Worm (Caenorhabditis elegans): ENCODE data around the gene idi-1.

idi-1 gene

ce11 chrIII:8091408-8091807, at the start of gene idi-1:
Gene idi-1, plus strand, starts transcription at chrIII:8091708.
- no peak for TF ChIP-seq egl-5 (tag; optimal IDR thresholded peaks at IDR 0.05)
- TF ChIP-seq pqm-1 (tag; optimal IDR thresholded peaks at IDR 0.05), result no peak
- TF ChIP-seq skn-1 (tag; optimal IDR thresholded peaks at IDR 0.05), result no peak
- no peak for TF ChIP-seq elt-1 (tag; optimal IDR thresholded peaks at IDR 0.05)
- no peak for TF ChIP-seq mdl-1 (tag; optimal IDR thresholded peaks at IDR 0.05)
- no peak for TF ChIP-seq egl-27 (tag; optimal IDR thresholded peaks at IDR 0.05)
- no peak for TF ChIP-seq lin-15B (tag; optimal IDR thresholded peaks at IDR 0.05)
- no peak for TF ChIP-seq lin-39 (tag; optimal IDR thresholded peaks at IDR 0.05)
- TF ChIP-seq sea-2 (GFP tag; optimal IDR thresholded peaks at IDR 0.05), result no peak
- no peak for TF ChIP-seq unc-39 (tag; optimal IDR thresholded peaks at IDR 0.05)
- no peak for TF ChIP-seq jun-1 (tag; optimal IDR thresholded peaks at IDR 0.05)
- TF ChIP-seq nhr-23 (tag; optimal IDR thresholded peaks at IDR 0.05), result no peak
- no peak for TF ChIP-seq ZK546.5 (tag; optimal IDR thresholded peaks at IDR 0.05)
- TF ChIP-seq nhr-237 (tag; optimal IDR thresholded peaks at IDR 0.05), result no peak
- no peak for TF ChIP-seq hmg-11 (tag; optimal IDR thresholded peaks at IDR 0.05)
- no peak for TF ChIP-seq nhr-11 (tag; optimal IDR thresholded peaks at IDR 0.05)

ce11 chrIII:8042775-8043174, 48.7 kb upstream of the idi-1 start, which contains the start of gene K12H4.6:
Gene K12H4.6, minus strand, starts transcription at chrIII:8042875.
- TF ChIP-seq egl-27 (tag; optimal IDR thresholded peaks at IDR 0.05), result no peak
- TF ChIP-seq pqm-1 (tag; optimal IDR thresholded peaks at IDR 0.05), result no peak
- no peak for TF ChIP-seq fkh-10 (GFP tag; optimal IDR thresholded peaks at IDR 0.05)
- no peak for TF ChIP-seq ceh-9 (tag; optimal IDR thresholded peaks at IDR 0.05)
- no peak for TF ChIP-seq ztf-4 (tag; optimal IDR thresholded peaks at IDR 0.05)
- TF ChIP-seq tbx-2 (tag; optimal IDR thresholded peaks at IDR 0.05), result no peak
- TF ChIP-seq ceh-82 (tag; optimal IDR thresholded peaks at IDR 0.05), result no peak
- no peak for TF ChIP-seq lsy-12 (tag; optimal IDR thresholded peaks at IDR 0.05)
- TF ChIP-seq fkh-2 (tag; optimal IDR thresholded peaks at IDR 0.05), result no peak
- TF ChIP-seq unc-39 (tag; optimal IDR thresholded peaks at IDR 0.05), result no peak
- TF ChIP-seq skn-1 (tag; optimal IDR thresholded peaks at IDR 0.05), result no peak
- no peak for TF ChIP-seq ztf-11 (tag; optimal IDR thresholded peaks at IDR 0.05)
- no peak for TF ChIP-seq ceh-16 (tag; optimal IDR thresholded peaks at IDR 0.05)
- TF ChIP-seq zag-1 (tag; optimal IDR thresholded peaks at IDR 0.05), result no peak
- TF ChIP-seq aly-2 (tag; optimal IDR thresholded peaks at IDR 0.05), result no peak
- no peak for TF ChIP-seq nhr-67 (tag; optimal IDR thresholded peaks at IDR 0.05)
- no peak for TF ChIP-seq nhr-43 (tag; optimal IDR thresholded peaks at IDR 0.05; ENCODE audit: poor library complexity, severe bottlenecking)
- no peak for TF ChIP-seq unc-62 (GFP tag; optimal IDR thresholded peaks at IDR 0.05)
- no peak for TF ChIP-seq ZK546.5 (tag; optimal IDR thresholded peaks at IDR 0.05)
- TF ChIP-seq nhr-11 (tag; optimal IDR thresholded peaks at IDR 0.05), result no peak

- TF ChIP-seq lin-39 (tag; optimal IDR thresholded peaks at IDR 0.05), result peak; percentile 98
- TF ChIP-seq ceh-82 (tag; optimal IDR thresholded peaks at IDR 0.05), result peak; percentile 92
- peak; percentile 98 for TF ChIP-seq lsy-12 (tag; optimal IDR thresholded peaks at IDR 0.05)
- TF ChIP-seq ceh-28 (tag; optimal IDR thresholded peaks at IDR 0.05), result peak; percentile 93
- TF ChIP-seq ztf-11 (tag; optimal IDR thresholded peaks at IDR 0.05), result peak; percentile 57
- peak; percentile 100 for TF ChIP-seq pha-4 (tag; optimal IDR thresholded peaks at IDR 0.05)
- TF ChIP-seq nhr-12 (tag; optimal IDR thresholded peaks at IDR 0.05), result no peak
- TF ChIP-seq daf-12 (tag; optimal IDR thresholded peaks at IDR 0.05), result peak; percentile 21
- no peak for TF ChIP-seq nhr-237 (tag; optimal IDR thresholded peaks at IDR 0.05)
- TF ChIP-seq nhr-11 (tag; optimal IDR thresholded peaks at IDR 0.05), result peak; percentile 97
- no peak for TF ChIP-seq nhr-28 (tag; optimal IDR thresholded peaks at IDR 0.05)
- peak; percentile 93 for TF ChIP-seq fos-1 (tag; optimal IDR thresholded peaks at IDR 0.05)
- peak; percentile 49 for TF ChIP-seq zag-1 (tag; optimal IDR thresholded peaks at IDR 0.05)
- TF ChIP-seq ceh-9 (tag; optimal IDR thresholded peaks at IDR 0.05), result no peak
- TF ChIP-seq nfya-1 (tag; optimal IDR thresholded peaks at IDR 0.05; ENCODE audit: insufficient read depth), result peak; percentile 96
- no peak for TF ChIP-seq aly-2 (tag; optimal IDR thresholded peaks at IDR 0.05)
- TF ChIP-seq nhr-67 (tag; optimal IDR thresholded peaks at IDR 0.05), result peak; percentile 44
- peak; percentile 93 for TF ChIP-seq elt-2 (tag; optimal IDR thresholded peaks at IDR 0.05)
- peak; percentile 95 for TF ChIP-seq snpc-4 (tag; optimal IDR thresholded peaks at IDR 0.05)
- peak; percentile 92 for TF ChIP-seq skn-1 (tag; optimal IDR thresholded peaks at IDR 0.05)
- peak; percentile 89 for TF ChIP-seq nhr-77 (tag; optimal IDR thresholded peaks at IDR 0.05)
- TF ChIP-seq eor-1 (tag; optimal IDR thresholded peaks at IDR 0.05), result peak in 1 of 2 experiments; percentile 14
- peak; percentile 97 for TF ChIP-seq nhr-43 (tag; optimal IDR thresholded peaks at IDR 0.05; ENCODE audit: poor library complexity, severe bottlenecking)
- TF ChIP-seq fkh-10 (GFP tag; optimal IDR thresholded peaks at IDR 0.05), result peak; percentile 96
- TF ChIP-seq pqm-1 (tag; optimal IDR thresholded peaks at IDR 0.05), result peak; percentile 96
- TF ChIP-seq nhr-76 (tag; optimal IDR thresholded peaks at IDR 0.05), result peak; percentile 79
- TF ChIP-seq jun-1 (tag; optimal IDR thresholded peaks at IDR 0.05), result peak; percentile 97
- TF ChIP-seq elt-3 (tag; optimal IDR thresholded peaks at IDR 0.05), result peak in 1 of 3 experiments; percentile 98
- TF ChIP-seq ceh-16 (tag; optimal IDR thresholded peaks at IDR 0.05), result peak; percentile 69
- peak; percentile 96 for TF ChIP-seq hmg-11 (tag; optimal IDR thresholded peaks at IDR 0.05)
- peak; percentile 99 for TF ChIP-seq lin-15B (tag; optimal IDR thresholded peaks at IDR 0.05)
- peak; percentile 87 for TF ChIP-seq tbx-2 (tag; optimal IDR thresholded peaks at IDR 0.05)
- peak; percentile 96 for TF ChIP-seq egl-27 (tag; optimal IDR thresholded peaks at IDR 0.05)
- no peak for TF ChIP-seq sea-2 (GFP tag; optimal IDR thresholded peaks at IDR 0.05)
- peak; percentile 72 for TF ChIP-seq mdl-1 (tag; optimal IDR thresholded peaks at IDR 0.05)
- peak; percentile 82 for TF ChIP-seq elt-1 (tag; optimal IDR thresholded peaks at IDR 0.05)
- TF ChIP-seq unc-62 (GFP tag; optimal IDR thresholded peaks at IDR 0.05), result peak; percentile 96
- TF ChIP-seq ama-1 (optimal IDR thresholded peaks at IDR 0.05), result peak; percentile 53
- no peak for TF ChIP-seq fkh-2 (tag; optimal IDR thresholded peaks at IDR 0.05)
- peak; percentile 96 for TF ChIP-seq nhr-25 (tag; optimal IDR thresholded peaks at IDR 0.05)
Measured at ce11 chrIII:8043784-8044183, 47.7 kb upstream of the idi-1 start.
